Worm (Caenorhabditis elegans): ENCODE data around the gene VM106R.1.

Gene VM106R.1

ce11 chrII:10857077-10857476, 28.1 kb upstream of the VM106R.1 start, which contains the start of gene M106.7:
TSS of gene M106.7 (minus strand) at chrII:10857177.
- TF ChIP-seq mab-5 (tag; optimal IDR thresholded peaks at IDR 0.05) (no peak), M03D4.4 (tag; optimal IDR thresholded peaks at IDR 0.05) (no peak), flh-1 (GFP tag; optimal IDR thresholded peaks at IDR 0.05) (no peak), nhr-2 (tag; optimal IDR thresholded peaks at IDR 0.05) (no peak), unc-120 (tag; optimal IDR thresholded peaks at IDR 0.05; ENCODE audit: poor library complexity, severe bottlenecking) (no peak), lsy-2 (tag; optimal IDR thresholded peaks at IDR 0.05) (no peak), lin-32 (GFP tag; optimal IDR thresholded peaks at IDR 0.05) (no peak), pha-4 (tag; optimal IDR thresholded peaks at IDR 0.05) (no peak), unc-39 (tag; optimal IDR thresholded peaks at IDR 0.05) (no peak), ceh-39 (tag; optimal IDR thresholded peaks at IDR 0.05) (no peak), ham-2 (GFP tag; optimal IDR thresholded peaks at IDR 0.05) (no peak), ztf-11 (tag; optimal IDR thresholded peaks at IDR 0.05) (no peak), mep-1 (tag; optimal IDR thresholded peaks at IDR 0.05) (no peak), bed-3 (GFP tag; optimal IDR thresholded peaks at IDR 0.05) (no peak), ceh-83 (GFP tag; optimal IDR thresholded peaks at IDR 0.05) (no peak), ces-1 (GFP tag; optimal IDR thresholded peaks at IDR 0.05) (no peak), sptf-1 (tag; optimal IDR thresholded peaks at IDR 0.05) (no peak), nhr-12 (tag; optimal IDR thresholded peaks at IDR 0.05) (no peak)

- TF ChIP-seq unc-39 (tag; optimal IDR thresholded peaks at IDR 0.05) (no peak), lsy-2 (tag; optimal IDR thresholded peaks at IDR 0.05) (no peak), lin-32 (GFP tag; optimal IDR thresholded peaks at IDR 0.05) (no peak), nhr-237 (tag; optimal IDR thresholded peaks at IDR 0.05) (no peak), ceh-83 (GFP tag; optimal IDR thresholded peaks at IDR 0.05) (no peak), sem-2 (GFP tag; optimal IDR thresholded peaks at IDR 0.05) (no peak), unc-120 (tag; optimal IDR thresholded peaks at IDR 0.05; ENCODE audit: poor library complexity, severe bottlenecking) (no peak), blmp-1 (tag; optimal IDR thresholded peaks at IDR 0.05) (no peak), unc-62 (GFP tag; optimal IDR thresholded peaks at IDR 0.05) (no peak), ceh-43 (GFP tag; optimal IDR thresholded peaks at IDR 0.05) (no peak), tbx-8 (GFP tag; optimal IDR thresholded peaks at IDR 0.05) (no peak), sptf-1 (tag; optimal IDR thresholded peaks at IDR 0.05) (no peak)
Observed at ce11 chrII:10852880-10853279, 23.9 kb upstream of the VM106R.1 start.

ce11 chrII:10851110-10851509, 22.1 kb upstream of the VM106R.1 start:
- TF ChIP-seq zip-8 (tag; optimal IDR thresholded peaks at IDR 0.05) (no peak), sem-2 (GFP tag; optimal IDR thresholded peaks at IDR 0.05) (no peak), elt-1 (tag; optimal IDR thresholded peaks at IDR 0.05; ENCODE audit: borderline replicate concordance, insufficient read depth) (no peak), flh-1 (GFP tag; optimal IDR thresholded peaks at IDR 0.05) (no peak), pha-4 (tag; optimal IDR thresholded peaks at IDR 0.05) (peak; percentile 43), hlh-1 (tag; optimal IDR thresholded peaks at IDR 0.05) (no peak), snpc-4 (tag; optimal IDR thresholded peaks at IDR 0.05) (no peak), nhr-76 (tag; optimal IDR thresholded peaks at IDR 0.05) (no peak), bed-3 (GFP tag; optimal IDR thresholded peaks at IDR 0.05) (no peak), lin-13 (tag; optimal IDR thresholded peaks at IDR 0.05) (no peak), ces-1 (GFP tag; optimal IDR thresholded peaks at IDR 0.05) (no peak), mep-1 (tag; optimal IDR thresholded peaks at IDR 0.05) (peak; percentile 8), ztf-11 (tag; optimal IDR thresholded peaks at IDR 0.05) (no peak), ceh-43 (GFP tag; optimal IDR thresholded peaks at IDR 0.05) (no peak), unc-39 (tag; optimal IDR thresholded peaks at IDR 0.05) (no peak), nhr-2 (tag; optimal IDR thresholded peaks at IDR 0.05) (no peak), drap-1 (GFP tag; optimal IDR thresholded peaks at IDR 0.05) (no peak), unc-120 (tag; optimal IDR thresholded peaks at IDR 0.05; ENCODE audit: poor library complexity, severe bottlenecking) (peak; percentile 53), unc-62 (GFP tag; optimal IDR thresholded peaks at IDR 0.05) (peak; percentile 100), ceh-83 (GFP tag; optimal IDR thresholded peaks at IDR 0.05) (no peak), nhr-237 (tag; optimal IDR thresholded peaks at IDR 0.05) (no peak), mls-2 (tag; optimal IDR thresholded peaks at IDR 0.05) (no peak), lsy-2 (tag; optimal IDR thresholded peaks at IDR 0.05) (peak; percentile 3), sptf-1 (tag; optimal IDR thresholded peaks at IDR 0.05) (no peak), tbx-8 (GFP tag; optimal IDR thresholded peaks at IDR 0.05) (no peak)

ce11 chrII:10849903-10850302, 20.9 kb upstream of the VM106R.1 start, which contains the start of gene M106.2:
TSS of gene M106.2 (minus strand) at chrII:10850003.
- TF ChIP-seq elt-3 (tag; optimal IDR thresholded peaks at IDR 0.05), result no peak
- no peak for TF ChIP-seq drap-1 (GFP tag; optimal IDR thresholded peaks at IDR 0.05)
- TF ChIP-seq mab-5 (tag; optimal IDR thresholded peaks at IDR 0.05), result no peak

Measured in whole organism, mixed stage, embryonic.